Worm (Caenorhabditis elegans) whole organism, L4 larva: ENCODE measurements around the gene C56C10.6.

Experiments used
- dmd-9 ChIP-seq: fragments of 200-800 bp; sonication (Bioruptor generic); IDR thresholded peaks from 2 replicates; pipeline ENCODE4 v1.3.6; 2022; ENCODE audit warnings: missing genetic modification reagents, missing genetic modification characterization, missing compliant biosample characterization
- nhr-102 ChIP-seq: sonication (generic microtip); optimal IDR thresholded peaks from 2 replicates; lab custom pipeline; 2016; ENCODE audit warnings: mild to moderate bottlenecking, missing genetic modification characterization, moderate library complexity, missing compliant biosample characterization
- nhr-6 ChIP-seq: fragments of 150-350 bp; optimal IDR thresholded peaks from 2 replicates; lab custom pipeline; 2014; ENCODE audit warnings: missing biosample characterization, missing genetic modification characterization
- nhr-76 ChIP-seq: fragments of 150-350 bp; optimal IDR thresholded peaks from 2 replicates; lab custom pipeline; 2014; ENCODE audit warnings: missing biosample characterization, missing genetic modification characterization

DNA sequence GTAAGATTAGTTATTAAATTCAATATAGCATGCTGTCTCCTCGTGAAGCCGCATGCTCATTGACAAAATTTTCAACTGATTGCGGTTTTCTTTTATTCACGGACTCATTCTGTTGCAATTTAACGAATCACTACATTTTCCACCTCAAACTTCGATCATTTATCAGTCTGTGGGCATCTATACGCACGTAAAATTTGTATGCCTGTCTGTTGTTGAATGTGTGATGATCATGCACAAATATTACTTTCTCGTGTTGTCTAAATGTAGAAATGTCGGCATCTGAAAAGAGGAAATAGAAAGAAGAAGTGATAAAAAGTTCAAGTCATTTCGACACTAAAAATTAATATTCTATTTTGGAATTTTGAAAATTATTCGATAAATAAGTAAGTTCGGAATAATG, 31.4 kb upstream of the C56C10.6 start:
- no peak for TF ChIP-seq nhr-102
- no peak for TF ChIP-seq dmd-9 (GFP tag; lab: Robert Waterston, UW)
- no peak for TF ChIP-seq nhr-6
- no peak for TF ChIP-seq nhr-76 (tag; lab: Kevin White, UChicago)
